Fruit fly (Drosophila melanogaster) whole organism: ENCODE measurements around the gene RpS21.

Source experiments
- EcR ChIP-seq, 2 experiments: fragments of >200 bp; optimal IDR thresholded peaks; 2 replicates each; lab custom pipeline; 2017; ENCODE audit warnings: missing biosample characterization in 2 of 2, missing genetic modification characterization in 2 of 2, missing genetic modification reagents in 2 of 2
- pan ChIP-seq: fragments of >200 bp; optimal IDR thresholded peaks from 2 replicates; lab custom pipeline; 2017
- psq ChIP-seq: fragments of >200 bp; optimal IDR thresholded peaks from 2 replicates; lab custom pipeline; 2017
- usp ChIP-seq: fragments of >200 bp; optimal IDR thresholded peaks from 2 replicates; lab custom pipeline; 2017; ENCODE audit warnings: missing biosample characterization, missing genetic modification characterization, mixed read lengths

- TF ChIP-seq pan (no peak), usp (GFP tag; lab: Kevin White, UChicago) (no peak), EcR (GFP tag; optimal IDR thresholded peaks at IDR 0.05; lab: Kevin White, UChicago) (no peak), psq (lab: Kevin White, UChicago) (no peak)
Measured at dm6 chr2L:2845634-2846033, 10.2 kb upstream of the RpS21 start, which contains the start of gene CG18557.
